Worm (Caenorhabditis elegans) whole organism, L3 larva: ENCODE measurements around the gene cchl-1.
A peak's percentile ranks its signal among the peaks of the same experiment; 100 is the strongest.

Experiments
- ama-1 ChIP-seq: fragments of 150-350 bp; optimal IDR thresholded peaks from 2 replicates; lab custom pipeline; 2018
- ceh-16 ChIP-seq: sonication (generic microtip); optimal IDR thresholded peaks from 2 replicates; lab custom pipeline; 2017; ENCODE audit warnings: missing biosample characterization, missing genetic modification characterization
- ceh-82 ChIP-seq: fragments of 150-350 bp; optimal IDR thresholded peaks from 2 replicates; lab custom pipeline; 2014; ENCODE audit warnings: missing biosample characterization, missing genetic modification characterization
- daf-12 ChIP-seq: fragments of 150-350 bp; optimal IDR thresholded peaks from 2 replicates; lab custom pipeline; 2014; ENCODE audit warnings: missing biosample characterization, missing genetic modification reagents, missing genetic modification characterization
- elt-3 ChIP-seq, 3 experiments: fragments of 150-350 bp in 1 of 3; sonication (generic microtip) in 2 of 3; optimal IDR thresholded peaks; 2 replicates in 2 of 3; 4 replicates in 1 of 3; lab custom pipeline; 2014 to 2017; ENCODE audit warnings: missing biosample characterization in 3 of 3, missing genetic modification characterization in 3 of 3
- mdl-1 ChIP-seq: fragments of 150-350 bp; optimal IDR thresholded peaks from 2 replicates; lab custom pipeline; 2014; ENCODE audit warnings: missing biosample characterization, missing genetic modification characterization
- pqm-1 ChIP-seq: fragments of 150-350 bp; optimal IDR thresholded peaks from 2 replicates; lab custom pipeline; 2017; ENCODE audit warnings: missing biosample characterization, missing genetic modification characterization, inconsistent platforms
- skn-1 ChIP-seq: fragments of 150-350 bp; optimal IDR thresholded peaks from 2 replicates; lab custom pipeline; 2014; ENCODE audit warnings: missing biosample characterization, missing genetic modification characterization
- snpc-4 ChIP-seq: fragments of 150-350 bp; optimal IDR thresholded peaks from 2 replicates; lab custom pipeline; 2014; ENCODE audit warnings: missing biosample characterization, missing genetic modification characterization
- unc-62 ChIP-seq: fragments of 150-350 bp; sonication (generic microtip); optimal IDR thresholded peaks from 4 replicates; lab custom pipeline; 2014; ENCODE audit warnings: missing biosample characterization, missing genetic modification reagents, missing genetic modification characterization
- zag-1 ChIP-seq: fragments of 150-350 bp; optimal IDR thresholded peaks from 2 replicates; lab custom pipeline; 2014; ENCODE audit warnings: missing biosample characterization, missing genetic modification characterization
- ztf-11 ChIP-seq: fragments of 150-350 bp; optimal IDR thresholded peaks from 2 replicates; lab custom pipeline; 2014; ENCODE audit warnings: missing biosample characterization, missing genetic modification characterization

DNA sequence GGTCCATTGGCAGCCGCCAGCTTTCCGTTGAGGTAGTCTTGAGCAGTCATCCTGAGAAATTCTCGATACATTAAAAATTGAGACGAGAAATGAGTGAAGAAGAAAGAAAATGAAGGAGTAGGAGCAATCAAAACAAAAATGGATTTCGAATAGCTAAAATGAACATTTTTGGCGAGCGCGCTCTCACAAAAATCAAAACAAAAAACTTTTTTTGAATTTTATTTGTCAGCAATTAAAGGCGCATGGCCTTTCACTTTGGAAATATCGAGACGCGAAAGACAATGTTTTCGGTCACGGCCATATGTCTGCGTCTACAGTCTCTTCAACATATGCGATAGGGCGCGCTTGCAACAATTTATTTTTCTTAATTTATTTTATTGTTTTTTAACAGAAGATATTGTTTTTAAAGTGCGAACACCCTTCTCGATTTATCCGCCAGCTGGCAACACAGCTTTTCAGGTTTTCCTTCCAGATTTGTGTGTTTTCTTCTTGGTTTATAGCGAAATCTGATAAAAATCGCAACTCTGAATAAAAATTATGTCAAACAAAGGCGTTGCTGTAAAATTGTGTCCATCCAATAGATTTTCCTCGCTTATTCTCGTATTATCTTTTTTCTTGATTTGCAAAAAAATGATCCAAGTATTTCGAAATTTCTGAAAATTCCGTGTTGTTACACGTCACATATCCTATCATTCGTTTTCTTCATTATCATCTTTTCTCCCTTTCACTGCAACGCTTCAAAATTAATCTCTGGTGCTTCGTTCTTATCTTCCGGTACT is 2.9 kb upstream of the cchl-1 start, which contains the start of the genes rpn-9 and T06D8.9:
- TF ChIP-seq elt-3 (tag; optimal IDR thresholded peaks at IDR 0.05; lab: Kevin White, UChicago) (no peak), ceh-16 (tag; lab: Kevin White, UChicago) (no peak), unc-62 (GFP tag; lab: Kevin White, UChicago) (no peak), ceh-82 (tag; lab: Kevin White, UChicago) (no peak), ama-1 (lab: Kevin White, UChicago) (peak; percentile 44), mdl-1 (tag; lab: Kevin White, UChicago) (no peak), pqm-1 (peak; percentile 63), ztf-11 (tag; lab: Kevin White, UChicago) (no peak), skn-1 (tag; lab: Kevin White, UChicago) (peak; percentile 84), snpc-4 (tag; lab: Kevin White, UChicago) (peak; percentile 90), daf-12 (tag; lab: Kevin White, UChicago) (no peak), zag-1 (no peak)
